Worm (Caenorhabditis elegans): Measurements from ENCODE around the gene C06E1.7.

C06E1.7 gene

DNA sequence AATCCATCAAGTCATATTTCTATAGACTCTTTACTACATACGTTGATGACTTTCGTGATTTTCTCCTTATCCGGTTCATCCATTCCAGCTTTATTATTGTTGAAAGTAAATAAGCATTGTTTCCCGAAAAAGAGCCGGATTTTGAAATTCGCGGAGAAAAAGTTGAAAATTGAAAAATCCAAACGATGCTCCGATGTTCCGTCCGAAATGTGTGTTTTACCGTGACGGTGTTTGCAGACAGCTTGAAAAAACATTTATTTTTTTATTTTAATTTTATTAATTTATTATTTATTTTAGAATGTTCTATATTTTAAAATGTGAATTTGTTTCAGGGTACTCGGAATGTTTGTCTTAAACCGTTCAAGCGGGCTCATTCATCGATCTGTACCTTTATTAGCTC is 37.3 kb upstream of the C06E1.7 start, which contains the start of gene dnj-10 (continued):
- no peak for TF ChIP-seq sup-37 (GFP tag; optimal IDR thresholded peaks at IDR 0.05)
- peak; percentile 32 to 87 for TF ChIP-seq efl-1 (optimal IDR thresholded peaks at IDR 0.05)
- TF ChIP-seq efl-1 (GFP tag; optimal IDR thresholded peaks at IDR 0.05 in 1 of 2): peak; percentile 90 to 98
- peak; percentile 49 for TF ChIP-seq fkh-8 (tag; optimal IDR thresholded peaks at IDR 0.05)
- no peak for TF ChIP-seq mab-9 (GFP tag; IDR thresholded peaks at IDR 0.05)
- peak; percentile 62 for TF ChIP-seq swsn-7 (tag; optimal IDR thresholded peaks at IDR 0.05)
- no peak for TF ChIP-seq efl-3 (GFP tag; optimal IDR thresholded peaks at IDR 0.05)
- TF ChIP-seq lin-14 (GFP tag; optimal IDR thresholded peaks at IDR 0.05): peak; percentile 84
- no peak for TF ChIP-seq lir-3 (tag; optimal IDR thresholded peaks at IDR 0.05; ENCODE audit: poor library complexity)
- no peak for TF ChIP-seq Y116A8C.19 (tag; optimal IDR thresholded peaks at IDR 0.05; ENCODE audit: borderline replicate concordance)
- peak; percentile 81 to 94 (median 87) for TF ChIP-seq dpl-1 (GFP tag; optimal IDR thresholded peaks at IDR 0.05)
- peak; percentile 9 for TF ChIP-seq ceh-90 (tag; optimal IDR thresholded peaks at IDR 0.05)
- peak; percentile 67 for TF ChIP-seq tbx-2 (tag; optimal IDR thresholded peaks at IDR 0.05)
- no peak for TF ChIP-seq nhr-77 (tag; optimal IDR thresholded peaks at IDR 0.05)
- TF ChIP-seq nhr-12 (tag; optimal IDR thresholded peaks at IDR 0.05): no peak
- peak; percentile 67 for TF ChIP-seq blmp-1 (tag; optimal IDR thresholded peaks at IDR 0.05)
- TF ChIP-seq unc-62 (GFP tag; optimal IDR thresholded peaks at IDR 0.05): no peak
- TF ChIP-seq ztf-11 (tag; optimal IDR thresholded peaks at IDR 0.05): no peak
- no peak for TF ChIP-seq unc-30 (tag; optimal IDR thresholded peaks at IDR 0.05)
- no peak for TF ChIP-seq unc-98 (GFP tag; IDR thresholded peaks at IDR 0.05)
- peak; percentile 72 for TF ChIP-seq xbp-1 (tag; optimal IDR thresholded peaks at IDR 0.05)
- peak; percentile 52 for TF ChIP-seq rnt-1 (tag; optimal IDR thresholded peaks at IDR 0.05)
- TF ChIP-seq snu-23 (GFP tag; optimal IDR thresholded peaks at IDR 0.05): peak; percentile 76
- no peak for TF ChIP-seq nhr-28 (tag; optimal IDR thresholded peaks at IDR 0.05)
- TF ChIP-seq ces-1 (GFP tag; optimal IDR thresholded peaks at IDR 0.05): no peak
- TF ChIP-seq zip-4 (GFP tag; optimal IDR thresholded peaks at IDR 0.05): no peak
- no peak for TF ChIP-seq aha-1 (tag; optimal IDR thresholded peaks at IDR 0.05)
- peak; percentile 73 for TF ChIP-seq nhr-85 (tag)
- peak; percentile 72 for TF ChIP-seq nhr-47 (tag; optimal IDR thresholded peaks at IDR 0.05)
- peak; percentile 57 for TF ChIP-seq irx-1 (tag; optimal IDR thresholded peaks at IDR 0.05)
- peak; percentile 74 for TF ChIP-seq skn-1 (tag; optimal IDR thresholded peaks at IDR 0.05)

DNA sequence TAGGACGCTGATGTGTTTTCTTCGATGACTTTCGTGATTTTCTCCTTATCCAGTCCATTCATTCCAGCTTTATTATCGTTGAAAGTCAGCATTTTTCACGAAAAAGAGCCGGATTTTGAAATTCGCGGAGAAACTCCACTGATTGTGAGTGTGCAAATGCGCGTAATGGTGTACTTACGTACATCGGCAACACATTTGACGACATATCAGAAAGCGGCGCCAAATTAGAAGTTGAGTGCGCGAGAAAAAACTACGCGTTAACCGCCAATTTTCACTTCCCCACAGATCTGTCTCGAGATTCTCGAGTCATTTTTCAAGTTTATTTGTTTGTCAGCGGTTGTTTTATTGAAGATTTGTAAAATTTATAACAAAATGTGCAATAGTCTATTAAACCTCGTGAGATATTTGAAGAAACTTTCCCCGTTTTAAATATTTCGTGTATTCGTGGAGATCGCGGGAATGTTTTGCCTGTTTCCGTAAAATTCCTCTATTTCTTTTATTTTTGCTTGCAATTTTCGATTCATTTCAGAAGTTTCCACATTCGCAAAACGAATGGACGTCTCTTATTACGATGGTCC is 35.0 kb upstream of the C06E1.7 start, which contains the start of the genes polk-1 and gpr-1:
Gene polk-1 (minus strand): TSS at position 186 of the 578 bp plus-strand sequence.
Gene gpr-1 (plus strand): TSS at position 528 of the 578 bp plus-strand sequence.
- TF ChIP-seq lin-13 (GFP tag; optimal IDR thresholded peaks at IDR 0.05) (peak; percentile 52), Y116A8C.19 (tag; optimal IDR thresholded peaks at IDR 0.05; ENCODE audit: borderline replicate concordance) (no peak), efl-3 (GFP tag; optimal IDR thresholded peaks at IDR 0.05) (no peak), ceh-90 (tag; optimal IDR thresholded peaks at IDR 0.05) (no peak), ceh-8 (GFP tag; optimal IDR thresholded peaks at IDR 0.05) (no peak), snu-23 (GFP tag; optimal IDR thresholded peaks at IDR 0.05) (peak; percentile 22), blmp-1 (tag; optimal IDR thresholded peaks at IDR 0.05) (peak; percentile 23), C16A3.4 (tag; optimal IDR thresholded peaks at IDR 0.05) (peak; percentile 25), efl-1 (optimal IDR thresholded peaks at IDR 0.05) (peak; percentile 80 to 83), efl-1 (GFP tag; optimal IDR thresholded peaks at IDR 0.05 in 1 of 2) (peak; percentile 85 to 98), unc-62 (GFP tag; optimal IDR thresholded peaks at IDR 0.05) (no peak), ets-5 (GFP tag; IDR thresholded peaks at IDR 0.05) (no peak), aly-2 (tag; optimal IDR thresholded peaks at IDR 0.05) (no peak), nhr-20 (tag; optimal IDR thresholded peaks at IDR 0.05) (no peak), zip-4 (GFP tag; optimal IDR thresholded peaks at IDR 0.05) (no peak), pax-3 (tag; optimal IDR thresholded peaks at IDR 0.05) (no peak), lin-14 (GFP tag; optimal IDR thresholded peaks at IDR 0.05) (no peak), dpl-1 (GFP tag; optimal IDR thresholded peaks at IDR 0.05) (peak; percentile 74 to 86 (median 81)), rnt-1 (tag; optimal IDR thresholded peaks at IDR 0.05) (no peak), nhr-77 (tag; optimal IDR thresholded peaks at IDR 0.05) (no peak), nhr-71 (tag; optimal IDR thresholded peaks at IDR 0.05) (no peak), unc-30 (tag; optimal IDR thresholded peaks at IDR 0.05) (no peak), unc-130 (tag; optimal IDR thresholded peaks at IDR 0.05) (no peak), aha-1 (tag; optimal IDR thresholded peaks at IDR 0.05) (no peak), nhr-19 (GFP tag; conservative IDR thresholded peaks at IDR 0.05) (no peak), egl-13 (tag; optimal IDR thresholded peaks at IDR 0.05) (no peak), mdl-1 (tag; optimal IDR thresholded peaks at IDR 0.05) (no peak), nhr-90 (tag; optimal IDR thresholded peaks at IDR 0.05; ENCODE audit: poor library complexity) (no peak), isw-1 (GFP tag; IDR thresholded peaks at IDR 0.05) (peak; percentile 27; the same call in 1 of the 2 replicates), lsy-2 (tag; optimal IDR thresholded peaks at IDR 0.05) (peak; percentile 29 to 52), hlh-17 (GFP tag; optimal IDR thresholded peaks at IDR 0.05; ENCODE audit: borderline replicate concordance) (no peak), lin-15B (tag; optimal IDR thresholded peaks at IDR 0.05) (peak; percentile 36), swsn-7 (tag; optimal IDR thresholded peaks at IDR 0.05) (no peak), F16B12.6 (tag; optimal IDR thresholded peaks at IDR 0.05) (peak; percentile 79), ztf-11 (tag; optimal IDR thresholded peaks at IDR 0.05) (no peak)
